Worm (Caenorhabditis elegans) whole organism, late embryonic: ENCODE results near the gene glb-16.

Experiments
- C08G9.2 ChIP-seq: sonication (generic microtip); optimal IDR thresholded peaks from 2 replicates; lab custom pipeline; 2016; ENCODE audit warnings: mild to moderate bottlenecking, missing genetic modification characterization, moderate library complexity, missing compliant biosample characterization
- C38D4.7 ChIP-seq: fragments of 200-800 bp; sonication (Bioruptor generic); optimal IDR thresholded peaks from 2 replicates; lab custom pipeline; 2018; ENCODE audit warnings: mild to moderate bottlenecking, missing genetic modification characterization, moderate library complexity, missing compliant biosample characterization
- Y22D7AL.16 ChIP-seq: sonication (generic microtip); optimal IDR thresholded peaks from 2 replicates; lab custom pipeline; 2016; ENCODE audit warnings: missing genetic modification characterization, missing compliant biosample characterization
- ama-1 ChIP-seq: fragments of 150-350 bp; optimal IDR thresholded peaks from 2 replicates; lab custom pipeline; 2014
- ceh-14 ChIP-seq: sonication (generic microtip); optimal IDR thresholded peaks from 2 replicates; lab custom pipeline; 2016; ENCODE audit warnings: missing genotype, missing genetic modification characterization, missing compliant biosample characterization
- ceh-19 ChIP-seq: fragments of 200-800 bp; sonication (Bioruptor generic); optimal IDR thresholded peaks from 2 replicates; lab custom pipeline; 2018; ENCODE audit warnings: mild to moderate bottlenecking, missing genetic modification characterization, missing compliant biosample characterization
- ceh-2 ChIP-seq: sonication (generic microtip); optimal IDR thresholded peaks from 2 replicates; lab custom pipeline; 2016; ENCODE audit warnings: missing genotype, missing genetic modification characterization, missing compliant biosample characterization
- ceh-22 ChIP-seq: sonication (generic microtip); optimal IDR thresholded peaks from 2 replicates; lab custom pipeline; 2017; ENCODE audit warnings: missing biosample characterization, missing genetic modification characterization
- ceh-24 ChIP-seq: sonication (generic microtip); optimal IDR thresholded peaks from 2 replicates; lab custom pipeline; 2016; ENCODE audit warnings: mild to moderate bottlenecking, missing genetic modification characterization, missing compliant biosample characterization
- ceh-30 ChIP-seq: fragments of 150-350 bp; optimal IDR thresholded peaks from 2 replicates; lab custom pipeline; 2014; ENCODE audit warnings: missing biosample characterization, missing genetic modification characterization
- ceh-31 ChIP-seq: sonication (generic microtip); optimal IDR thresholded peaks from 2 replicates; lab custom pipeline; 2016; ENCODE audit warnings: missing genetic modification characterization, missing compliant biosample characterization
- ceh-34 ChIP-seq: sonication (generic microtip); optimal IDR thresholded peaks from 2 replicates; lab custom pipeline; 2016; ENCODE audit warnings: mild to moderate bottlenecking, missing genetic modification characterization, missing compliant biosample characterization
- ceh-45 ChIP-seq: fragments of 200-800 bp; sonication (Bioruptor generic); IDR thresholded peaks from 2 replicates; pipeline ENCODE4 v1.3.6; 2022; ENCODE audit warnings: missing genetic modification reagents, missing genetic modification characterization, missing compliant biosample characterization
- ceh-48 ChIP-seq: sonication (generic microtip); optimal IDR thresholded peaks from 2 replicates; lab custom pipeline; 2016; ENCODE audit warnings: missing genetic modification characterization, inconsistent platforms, missing compliant biosample characterization
- ceh-6 ChIP-seq: fragments of 200-800 bp; sonication (Bioruptor generic); optimal IDR thresholded peaks from 2 replicates; lab custom pipeline; 2018; ENCODE audit warnings: mild to moderate bottlenecking, missing genetic modification characterization, missing compliant biosample characterization
- ceh-9 ChIP-seq: sonication (generic microtip); optimal IDR thresholded peaks from 2 replicates; lab custom pipeline; 2016; ENCODE audit warnings: mild to moderate bottlenecking, missing genetic modification characterization, inconsistent platforms, missing compliant biosample characterization
- dmd-4 ChIP-seq: sonication (generic microtip); optimal IDR thresholded peaks from 2 replicates; lab custom pipeline; 2016; ENCODE audit warnings: borderline replicate concordance, missing genetic modification characterization, missing compliant biosample characterization
- dve-1 ChIP-seq: sonication (generic microtip); optimal IDR thresholded peaks from 2 replicates; lab custom pipeline; 2017; ENCODE audit warnings: antibody characterized with exemption, mild to moderate bottlenecking, missing genetic modification characterization, missing compliant biosample characterization
- elt-2 ChIP-seq: sonication (generic microtip); optimal IDR thresholded peaks from 2 replicates; lab custom pipeline; 2016; ENCODE audit warnings: missing genetic modification reagents, missing genetic modification characterization, missing compliant biosample characterization
- elt-4 ChIP-seq: sonication (generic microtip); optimal IDR thresholded peaks from 2 replicates; lab custom pipeline; 2016; ENCODE audit warnings: missing genetic modification characterization, missing compliant biosample characterization
- ets-4 ChIP-seq: sonication (generic microtip); optimal IDR thresholded peaks from 2 replicates; lab custom pipeline; 2016; ENCODE audit warnings: missing genetic modification characterization, missing compliant biosample characterization
- fkh-10 ChIP-seq: fragments of 150-350 bp; optimal IDR thresholded peaks from 2 replicates; lab custom pipeline; 2014; ENCODE audit warnings: missing biosample characterization, missing genetic modification reagents, missing genetic modification characterization
- fkh-6 ChIP-seq: sonication (generic microtip); optimal IDR thresholded peaks from 2 replicates; lab custom pipeline; 2016; ENCODE audit warnings: missing genetic modification characterization, missing compliant biosample characterization
- gmeb-2 ChIP-seq: sonication (generic microtip); optimal IDR thresholded peaks from 2 replicates; lab custom pipeline; 2016; ENCODE audit warnings: missing genetic modification characterization, inconsistent platforms, missing compliant biosample characterization
- hlh-6 ChIP-seq: sonication (generic microtip); optimal IDR thresholded peaks from 2 replicates; lab custom pipeline; 2016; ENCODE audit warnings: missing genotype, missing genetic modification characterization, missing compliant biosample characterization
- lim-6 ChIP-seq: sonication (generic microtip); optimal IDR thresholded peaks from 2 replicates; lab custom pipeline; 2016; ENCODE audit warnings: missing genetic modification characterization, missing compliant biosample characterization
- lin-11 ChIP-seq: fragments of 200-800 bp; sonication (Bioruptor generic); optimal IDR thresholded peaks from 2 replicates; lab custom pipeline; 2018; ENCODE audit warnings: mild to moderate bottlenecking, missing genetic modification characterization, missing compliant biosample characterization
- nhr-232 ChIP-seq: sonication (generic microtip); optimal IDR thresholded peaks from 2 replicates; lab custom pipeline; 2016; ENCODE audit warnings: missing genetic modification characterization, missing compliant biosample characterization
- npax-4 ChIP-seq: sonication (generic microtip); optimal IDR thresholded peaks from 2 replicates; lab custom pipeline; 2016; ENCODE audit warnings: missing genetic modification characterization, missing compliant biosample characterization
- pat-9 ChIP-seq: fragments of 200-800 bp; sonication (Bioruptor generic); optimal IDR thresholded peaks from 2 replicates; lab custom pipeline; 2018; ENCODE audit warnings: mild to moderate bottlenecking, missing genetic modification characterization, moderate library complexity, missing compliant biosample characterization
- pax-1 ChIP-seq: fragments of 150-350 bp; optimal IDR thresholded peaks from 2 replicates; lab custom pipeline; 2014; ENCODE audit warnings: missing biosample characterization, missing genetic modification characterization
- pha-2 ChIP-seq: sonication (generic microtip); optimal IDR thresholded peaks from 2 replicates; lab custom pipeline; 2017; ENCODE audit warnings: mild to moderate bottlenecking, missing genetic modification characterization, missing compliant biosample characterization
- pha-4 ChIP-seq: fragments of 150-350 bp; optimal IDR thresholded peaks from 2 replicates; lab custom pipeline; 2018; ENCODE audit warnings: missing biosample characterization, missing genetic modification reagents, missing genetic modification characterization
- pros-1 ChIP-seq: fragments of 150-350 bp; optimal IDR thresholded peaks from 2 replicates; lab custom pipeline; 2014; ENCODE audit warnings: missing biosample characterization, missing genetic modification reagents, missing genetic modification characterization
- ref-2 ChIP-seq: sonication (generic microtip); optimal IDR thresholded peaks from 2 replicates; lab custom pipeline; 2016; ENCODE audit warnings: missing genetic modification characterization, missing compliant biosample characterization
- rnt-1 ChIP-seq: sonication (generic microtip); optimal IDR thresholded peaks from 2 replicates; lab custom pipeline; 2016; ENCODE audit warnings: missing genetic modification characterization, missing compliant biosample characterization
- tbx-2 ChIP-seq: sonication (generic microtip); optimal IDR thresholded peaks from 2 replicates; lab custom pipeline; 2016; ENCODE audit warnings: missing genetic modification characterization, missing compliant biosample characterization
- unc-3 ChIP-seq, 2 experiments: fragments of 200-800 bp in 1 of 2; sonication (Bioruptor generic) in 1 of 2; sonication (generic microtip) in 1 of 2; conservative IDR thresholded peaks in 1 of 2; optimal IDR thresholded peaks in 1 of 2; 2 replicates each; pipeline versions ENCODE4 v1.3.6 to Lab custom; 2016 to 2022; ENCODE audit warnings: missing compliant biosample characterization in 2 of 2, missing genetic modification characterization in 2 of 2, missing genetic modification reagents in 1 of 2
- unc-42 ChIP-seq: sonication (generic microtip); optimal IDR thresholded peaks from 2 replicates; lab custom pipeline; 2016; ENCODE audit warnings: missing genotype, missing genetic modification characterization, missing compliant biosample characterization
- zip-5 ChIP-seq: sonication (generic microtip); optimal IDR thresholded peaks from 2 replicates; lab custom pipeline; 2016; ENCODE audit warnings: missing genetic modification characterization, missing compliant biosample characterization

glb-16 gene

DNA sequence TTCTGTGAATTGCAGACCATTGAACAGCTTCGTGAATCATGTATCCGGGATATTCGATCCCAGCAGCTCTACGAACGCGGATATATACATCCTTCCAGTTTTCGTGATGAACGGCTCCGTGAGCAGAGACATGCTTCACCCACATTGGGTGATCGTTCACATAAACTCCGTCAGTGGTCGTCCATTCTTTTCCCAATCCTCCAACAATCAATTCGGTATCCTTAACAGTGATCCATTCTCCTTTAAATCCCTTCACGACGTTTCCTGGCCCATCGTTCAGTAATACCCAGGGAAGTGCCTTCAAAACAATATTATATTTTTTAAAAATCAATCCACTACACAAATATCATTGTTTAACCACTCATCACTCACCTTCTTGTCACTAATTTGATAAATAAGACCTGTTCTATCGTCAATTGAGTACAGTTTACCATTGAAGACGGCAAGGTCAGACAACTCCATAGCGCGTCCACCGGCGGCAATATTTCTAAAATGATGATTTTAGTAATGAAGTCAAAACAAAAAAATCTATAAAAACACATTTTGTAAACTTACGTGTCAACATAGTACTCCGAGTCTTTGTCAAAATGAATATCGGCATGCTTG, 28.9 kb upstream of the glb-16 start:
- TF ChIP-seq ceh-2 (no peak), ceh-45 (no peak), fkh-6 (tag; lab: Kevin White, UChicago) (no peak), pros-1 (tag; lab: Kevin White, UChicago) (no peak), fkh-10 (GFP tag; lab: Kevin White, UChicago) (no peak), ceh-22 (no peak), pha-2 (tag; lab: Kevin White, UChicago) (no peak), zip-5 (tag; lab: Kevin White, UChicago) (no peak), unc-42 (no peak), dve-1 (tag; lab: Kevin White, UChicago) (no peak), dmd-4 (no peak), ets-4 (tag; lab: Kevin White, UChicago) (no peak), lin-11 (no peak), gmeb-2 (tag; lab: Kevin White, UChicago) (no peak), hlh-6 (tag; lab: Kevin White, UChicago) (no peak), ceh-34 (no peak), ceh-19 (GFP tag; lab: Kevin White, UChicago) (no peak), ceh-14 (tag; lab: Kevin White, UChicago) (no peak), pha-4 (tag; lab: Kevin White, UChicago) (no peak), nhr-232 (tag; lab: Kevin White, UChicago) (no peak)

DNA sequence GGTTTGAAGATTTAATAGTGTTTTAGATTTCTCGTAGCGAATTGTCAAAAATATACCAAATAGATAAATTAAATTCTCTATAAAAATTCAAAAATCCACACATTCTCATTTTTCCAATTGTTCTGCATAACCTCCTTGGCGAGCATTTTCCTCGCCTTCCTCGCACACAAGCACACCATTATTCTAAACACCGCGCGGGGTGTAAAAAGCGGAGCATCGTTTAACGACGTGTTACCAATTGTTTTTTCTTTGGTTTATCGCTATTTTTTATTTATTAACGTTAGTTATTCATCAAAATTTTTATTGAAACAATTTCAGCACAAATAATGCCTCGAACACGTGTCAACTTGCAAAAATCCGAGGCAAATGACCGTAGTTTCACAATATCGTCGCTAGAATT, 25.1 kb upstream of the glb-16 start, which contains the start of gene vps-52:
vps-52 (plus strand) TSS at position 319 of the 400 bp plus-strand sequence.
- TF ChIP-seq npax-4 (tag; lab: Kevin White, UChicago) (no peak), pha-4 (tag; lab: Kevin White, UChicago) (no peak), tbx-2 (peak; percentile 4), ceh-30 (tag; lab: Kevin White, UChicago) (no peak), lim-6 (tag; lab: Kevin White, UChicago) (no peak), ceh-6 (GFP tag; lab: Kevin White, UChicago) (no peak), pha-2 (tag; lab: Kevin White, UChicago) (no peak)

DNA sequence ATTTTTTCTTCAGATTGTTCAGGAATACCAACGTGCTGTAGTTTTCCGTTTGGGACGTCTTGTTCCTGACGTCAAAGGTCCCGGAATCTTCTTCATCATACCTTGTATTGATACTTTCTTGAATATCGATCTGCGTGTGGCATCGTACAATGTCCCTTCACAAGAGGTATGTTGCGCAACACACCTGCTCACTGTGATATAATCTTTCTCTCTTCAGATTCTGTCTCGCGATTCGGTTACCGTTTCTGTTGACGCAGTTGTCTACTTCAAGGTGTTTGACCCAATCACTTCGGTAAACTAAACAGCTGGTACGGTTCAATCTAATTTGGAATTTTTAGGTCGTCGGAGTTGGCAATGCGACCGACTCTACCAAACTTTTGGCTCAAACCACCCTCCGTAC, 23.5 kb upstream of the glb-16 start:
- no peak for TF ChIP-seq rnt-1
- TF ChIP-seq ceh-48 (tag; lab: Kevin White, UChicago) = no peak
- TF ChIP-seq tbx-2 = no peak
- TF ChIP-seq ceh-31 (tag; lab: Kevin White, UChicago) = no peak
- TF ChIP-seq ceh-9 (tag; lab: Kevin White, UChicago) = no peak
- TF ChIP-seq unc-3 (GFP tag; conservative IDR thresholded peaks at IDR 0.05; lab: Robert Waterston, UW) = no peak
- TF ChIP-seq unc-3 (tag; optimal IDR thresholded peaks at IDR 0.05; lab: Kevin White, UChicago) = no peak
- no peak for TF ChIP-seq ceh-45
- no peak for TF ChIP-seq elt-4 (tag; lab: Kevin White, UChicago)
- no peak for TF ChIP-seq pat-9 (tag; lab: Kevin White, UChicago)
- no peak for TF ChIP-seq ceh-24
- no peak for TF ChIP-seq ama-1 (lab: Kevin White, UChicago)

DNA sequence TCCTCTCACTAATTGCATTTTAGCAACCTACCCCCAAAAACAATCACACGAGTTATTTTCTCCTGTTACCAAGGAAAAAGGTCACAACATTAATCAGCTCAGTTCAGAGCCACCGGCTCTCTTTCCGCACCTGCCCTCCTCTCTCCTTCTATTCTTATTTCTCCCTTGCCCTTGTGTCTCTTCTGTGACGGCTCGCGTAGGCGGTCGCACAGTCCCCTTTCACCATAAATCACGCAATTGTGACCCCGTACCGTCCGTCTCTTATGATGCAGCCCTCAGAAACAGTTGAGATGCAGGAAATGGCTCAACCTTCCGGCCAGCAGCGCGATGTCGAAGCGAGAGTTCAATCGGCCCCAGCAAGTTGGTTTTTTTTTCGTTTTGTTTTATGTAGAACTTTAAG, 22.7 kb upstream of the glb-16 start, which contains the start of gene sto-1:
sto-1 (plus strand) TSS at position 200 of the 400 bp plus-strand sequence.
- peak; percentile 4 for TF ChIP-seq ceh-31 (tag; lab: Kevin White, UChicago)
- peak; percentile 12 for TF ChIP-seq tbx-2
- TF ChIP-seq pax-1 = no peak
- no peak for TF ChIP-seq gmeb-2 (tag; lab: Kevin White, UChicago)
- no peak for TF ChIP-seq ceh-24
- peak; percentile 37 for TF ChIP-seq fkh-6 (tag; lab: Kevin White, UChicago)
- peak; percentile 46 for TF ChIP-seq C08G9.2
- TF ChIP-seq C38D4.7 (GFP tag; lab: Kevin White, UChicago) = no peak
- peak; percentile 5 for TF ChIP-seq nhr-232 (tag; lab: Kevin White, UChicago)
- peak; percentile 38 for TF ChIP-seq ref-2 (tag; lab: Kevin White, UChicago)
- peak; percentile 59 for TF ChIP-seq hlh-6 (tag; lab: Kevin White, UChicago)
- TF ChIP-seq elt-2 = no peak
- TF ChIP-seq Y22D7AL.16 = no peak
